Worm (Caenorhabditis elegans): ENCODE measurements around the gene C08B11.9.

Gene C08B11.9

ce11 chrII:8016167-8016566, 21.8 kb downstream of the C08B11.9 start (continued):
- TF ChIP-seq K11D2.4 (GFP tag; IDR thresholded peaks at IDR 0.05), result 0 out of 2 replicates have a peak, but pooled peaks have one; percentile 36
- TF ChIP-seq madf-3 (GFP tag; IDR thresholded peaks at IDR 0.05), result 0 out of 2 replicates have a peak, but pooled peaks have one; percentile 60
- peak; percentile 28; the same call in 1 of the 2 replicates for TF ChIP-seq nfyb-1 (GFP tag; IDR thresholded peaks at IDR 0.05)
- TF ChIP-seq pbrm-1 (GFP tag; IDR thresholded peaks at IDR 0.05), result peak; percentile 46; the same call in 1 of the 2 replicates
- TF ChIP-seq Y53G8AR.9 (GFP tag; conservative IDR thresholded peaks at IDR 0.05), result peak; percentile 43; the same call in 1 of the 2 replicates

ce11 chrII:8015483-8015938, 22.5 kb downstream of the C08B11.9 start:
- TF ChIP-seq unc-62 (GFP tag; optimal IDR thresholded peaks at IDR 0.05), result no peak
- no peak for TF ChIP-seq rpc-1 (optimal IDR thresholded peaks at IDR 0.05)
- TF ChIP-seq rpc-1 (tag; optimal IDR thresholded peaks at IDR 0.05), result no peak
- no peak for TF ChIP-seq ztf-6 (GFP tag; IDR thresholded peaks at IDR 0.05)
- no peak for TF ChIP-seq ceh-58 (GFP tag; IDR thresholded peaks at IDR 0.05)
- TF ChIP-seq F37B4.10 (GFP tag; IDR thresholded peaks at IDR 0.05), result no peak
- TF ChIP-seq aptf-2 (GFP tag; conservative IDR thresholded peaks at IDR 0.05), result peak; percentile 76; the same call in 1 of the 2 replicates
- no peak for TF ChIP-seq F23B12.7 (tag; optimal IDR thresholded peaks at IDR 0.05; ENCODE audit: insufficient read depth)
- peak; percentile 50; the same call in 1 of the 2 replicates for TF ChIP-seq lir-1 (GFP tag; conservative IDR thresholded peaks at IDR 0.05)
- no peak for TF ChIP-seq akir-1 (GFP tag; optimal IDR thresholded peaks at IDR 0.05)
- peak; percentile 22 for TF ChIP-seq nhr-90 (tag; optimal IDR thresholded peaks at IDR 0.05)
- TF ChIP-seq Y79H2A.3 (GFP tag; conservative IDR thresholded peaks at IDR 0.05), result no peak
- no peak for TF ChIP-seq hlh-26 (GFP tag; conservative IDR thresholded peaks at IDR 0.05)
- TF ChIP-seq hlh-12 (tag; optimal IDR thresholded peaks at IDR 0.05), result no peak
- peak; percentile 51; the same call in 1 of the 2 replicates for TF ChIP-seq pbrm-1 (GFP tag; IDR thresholded peaks at IDR 0.05)
- peak; percentile 16 for TF ChIP-seq ztf-18 (tag; optimal IDR thresholded peaks at IDR 0.05)
- 0 out of 2 replicates have a peak, but pooled peaks have one; percentile 29 for TF ChIP-seq ztf-28 (GFP tag; IDR thresholded peaks at IDR 0.05)
- TF ChIP-seq pha-4 (tag; optimal IDR thresholded peaks at IDR 0.05), result peak; percentile 14
- no peak for TF ChIP-seq F57C9.4 (tag; optimal IDR thresholded peaks at IDR 0.05)
- peak; percentile 92 for TF ChIP-seq D2030.7 (GFP tag; IDR thresholded peaks at IDR 0.05)
- 0 out of 2 replicates have a peak, but pooled peaks have one; percentile 15 for TF ChIP-seq lag-1 (GFP tag; IDR thresholded peaks at IDR 0.05)
- peak; percentile 87 for TF ChIP-seq rcor-1 (GFP tag; IDR thresholded peaks at IDR 0.05)
- no peak for TF ChIP-seq ceh-40 (GFP tag; IDR thresholded peaks at IDR 0.05)
- no peak for TF ChIP-seq ama-1 (optimal IDR thresholded peaks at IDR 0.05)
- no peak for TF ChIP-seq ama-1 (GFP tag; optimal IDR thresholded peaks at IDR 0.05)
- no peak for TF ChIP-seq bed-1 (GFP tag; IDR thresholded peaks at IDR 0.05)
- no peak for TF ChIP-seq C06A6.2 (GFP tag; conservative IDR thresholded peaks at IDR 0.05)
- TF ChIP-seq egl-18 (GFP tag; IDR thresholded peaks at IDR 0.05), result no peak
- TF ChIP-seq ceh-91 (GFP tag; IDR thresholded peaks at IDR 0.05), result peak; percentile 95
- peak; percentile 74 for TF ChIP-seq unc-130 (GFP tag; optimal IDR thresholded peaks at IDR 0.05)
- TF ChIP-seq ekl-4 (GFP tag; IDR thresholded peaks at IDR 0.05), result peak; percentile 22; the same call in 1 of the 2 replicates
- TF ChIP-seq Y56A3A.18 (GFP tag; IDR thresholded peaks at IDR 0.05), result peak; percentile 63; the same call in 1 of the 2 replicates
- peak; percentile 77 for TF ChIP-seq ztf-26 (tag; optimal IDR thresholded peaks at IDR 0.05)
- TF ChIP-seq F33H1.4 (GFP tag; IDR thresholded peaks at IDR 0.05), result peak; percentile 75
- TF ChIP-seq F57A8.1 (GFP tag; optimal IDR thresholded peaks at IDR 0.05), result no peak
- peak; percentile 47 for TF ChIP-seq F49E8.2 (tag; optimal IDR thresholded peaks at IDR 0.05; ENCODE audit: insufficient read depth)
- TF ChIP-seq tbp1 (GFP tag; optimal IDR thresholded peaks at IDR 0.05), result peak; percentile 50
- no peak for TF ChIP-seq madf-10 (tag; optimal IDR thresholded peaks at IDR 0.05)
- TF ChIP-seq ceh-100 (GFP tag; IDR thresholded peaks at IDR 0.05), result peak; percentile 39; the same call in 1 of the 2 replicates
- TF ChIP-seq ztf-22 (GFP tag; optimal IDR thresholded peaks at IDR 0.05), result no peak
- TF ChIP-seq ceh-27 (GFP tag; optimal IDR thresholded peaks at IDR 0.05), result no peak
- TF ChIP-seq egl-44 (GFP tag; IDR thresholded peaks at IDR 0.05), result 0 out of 2 replicates have a peak, but pooled peaks have one; percentile 14
- no peak for TF ChIP-seq nhr-120 (GFP tag; IDR thresholded peaks at IDR 0.05)
- TF ChIP-seq F39B2.1 (GFP tag; IDR thresholded peaks at IDR 0.05), result no peak
